Fruit fly (Drosophila melanogaster): Measurements from ENCODE around the gene CG10984.

Gene CG10984

DNA sequence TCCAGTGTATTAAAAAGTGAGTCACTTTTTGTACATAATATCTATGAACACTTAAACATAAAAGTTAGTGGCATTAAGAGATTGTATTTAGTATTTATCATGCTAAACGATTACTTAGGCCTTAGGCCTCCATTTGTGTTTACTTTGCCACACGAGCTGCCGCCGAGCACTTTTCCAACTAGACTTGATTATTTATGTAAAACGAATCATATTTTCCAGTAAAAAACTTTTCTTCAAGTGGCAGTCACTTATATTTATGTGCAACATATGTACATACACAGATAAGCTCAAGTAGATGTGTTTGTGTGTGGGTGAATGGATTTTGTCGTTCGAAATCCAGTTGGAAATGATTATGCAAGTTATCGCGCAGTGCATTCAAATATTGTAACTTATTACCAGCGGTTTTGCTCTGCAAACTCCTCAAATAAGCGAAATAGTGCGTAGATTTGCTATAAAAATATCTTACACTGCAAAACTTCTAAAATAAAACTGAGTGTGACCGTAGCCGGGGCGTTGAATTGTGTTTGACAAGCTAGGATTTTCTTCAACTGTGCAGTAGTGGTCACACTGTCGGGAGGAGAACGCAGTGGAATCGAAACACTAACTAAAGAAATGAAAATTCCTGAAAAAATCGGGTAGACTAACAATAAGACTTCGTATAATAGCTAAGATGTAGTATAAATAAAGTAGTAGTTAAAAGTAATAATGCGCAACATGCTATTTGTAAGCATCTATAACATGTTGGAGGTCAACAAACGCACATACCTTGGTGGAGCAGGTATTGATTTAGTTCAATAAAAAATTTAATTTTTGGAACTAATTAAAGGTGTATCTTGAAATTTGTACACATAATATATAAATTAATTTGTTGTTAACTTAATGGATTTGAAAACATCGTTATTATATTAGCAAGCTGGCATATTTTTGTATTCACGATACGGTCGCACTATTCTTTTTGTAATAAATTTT is at the start of gene CG10984, which contains the start of gene Klc:
CG10984 (plus strand) TSS at position 553 of the 969 bp plus-strand sequence.
Klc (minus strand) TSS at position 490 of the 969 bp plus-strand sequence.
- no peak for TF ChIP-seq noc (tag; optimal IDR thresholded peaks at IDR 0.05)

DNA sequence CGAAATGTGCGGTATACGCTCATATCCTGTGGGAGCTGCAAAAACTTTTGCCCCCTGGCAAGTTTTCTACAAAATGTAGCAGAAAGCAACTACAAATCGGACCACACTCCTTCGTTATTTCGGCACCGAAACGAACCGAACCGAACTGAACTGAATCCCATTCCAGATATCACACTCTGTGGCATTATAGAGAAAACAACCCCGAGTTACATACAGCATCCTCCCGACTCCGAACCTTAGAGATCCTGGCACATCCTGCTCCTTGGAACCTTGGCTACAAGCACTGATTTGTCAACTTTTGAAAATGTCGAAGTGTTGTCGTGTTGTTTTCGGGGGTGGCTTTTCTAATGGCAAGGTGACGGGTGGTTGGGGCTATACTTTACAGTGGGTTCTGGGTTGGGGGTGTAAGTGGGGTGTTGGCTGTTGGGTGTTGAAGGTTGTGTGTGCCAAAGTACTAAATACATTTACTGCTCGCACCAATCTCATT is 49.4 kb upstream of the CG10984 start:
- no peak for TF ChIP-seq noc (tag; optimal IDR thresholded peaks at IDR 0.05)

DNA sequence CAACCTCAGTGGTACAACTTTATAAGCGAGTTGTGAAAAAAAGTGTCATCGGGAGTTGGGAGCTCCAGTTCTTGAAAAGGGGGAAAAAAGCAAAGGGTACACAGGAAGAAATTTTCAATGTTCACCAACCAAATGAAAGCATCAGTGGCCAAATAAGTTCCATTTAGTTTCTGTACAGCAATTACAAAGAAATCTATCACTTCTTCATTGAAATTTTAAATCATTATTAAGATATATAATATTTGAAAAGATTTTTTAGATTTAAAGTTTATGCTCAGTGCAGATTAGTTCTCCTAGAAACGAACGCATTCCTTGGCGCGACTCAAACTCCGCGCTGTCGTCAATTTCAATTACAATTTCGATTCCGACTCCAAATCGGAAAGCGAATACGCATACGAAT is 48.6 kb upstream of the CG10984 start:
- no peak for TF ChIP-seq noc (tag; optimal IDR thresholded peaks at IDR 0.05)

DNA sequence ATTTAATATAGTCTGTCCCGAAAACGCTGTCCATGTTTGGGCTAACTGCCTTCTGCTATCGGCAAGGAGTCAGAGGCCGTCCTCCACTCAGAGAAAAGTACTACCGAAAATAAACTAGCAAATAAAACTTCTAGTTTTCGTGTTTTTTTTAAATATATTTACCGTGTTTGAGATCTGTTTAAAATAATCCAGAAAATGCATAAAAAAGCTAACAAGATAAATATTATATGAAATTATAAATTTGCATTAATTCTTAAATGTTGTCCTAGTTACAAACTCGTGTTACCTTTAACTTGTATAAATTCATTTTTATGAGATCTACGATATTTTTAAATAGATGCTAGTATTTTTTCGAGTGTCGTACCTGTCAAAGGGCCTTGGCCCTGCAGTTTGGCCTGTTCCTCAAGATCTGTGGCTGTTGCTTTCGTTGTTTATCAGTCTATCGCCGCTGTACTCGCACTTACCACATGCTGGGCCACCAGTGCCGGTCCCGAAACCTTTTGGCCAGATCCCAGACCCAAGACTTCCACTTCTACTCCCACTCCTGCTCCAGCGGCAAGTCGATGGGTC is 46.4 kb upstream of the CG10984 start:
- no peak for TF ChIP-seq noc (tag; optimal IDR thresholded peaks at IDR 0.05)

DNA sequence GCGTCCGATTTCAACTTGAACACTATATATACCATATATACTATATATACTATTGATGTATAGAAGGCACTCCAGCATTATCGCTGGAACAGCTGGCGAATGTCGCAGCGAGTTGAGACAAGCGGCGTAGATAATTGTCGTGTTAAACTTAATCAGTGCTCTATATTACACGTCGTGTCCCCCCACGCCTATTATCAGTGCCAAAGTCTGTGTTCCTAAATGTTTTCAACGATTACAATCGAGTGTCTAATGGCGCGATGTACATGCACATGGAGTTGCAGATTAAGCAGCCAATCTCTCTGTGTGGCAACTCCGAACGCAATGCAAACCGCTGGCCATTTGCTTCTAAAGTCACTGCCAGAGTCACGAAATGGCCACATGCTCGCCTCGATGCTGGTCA is 45.6 kb upstream of the CG10984 start:
- TF ChIP-seq noc (tag; optimal IDR thresholded peaks at IDR 0.05): no peak

DNA sequence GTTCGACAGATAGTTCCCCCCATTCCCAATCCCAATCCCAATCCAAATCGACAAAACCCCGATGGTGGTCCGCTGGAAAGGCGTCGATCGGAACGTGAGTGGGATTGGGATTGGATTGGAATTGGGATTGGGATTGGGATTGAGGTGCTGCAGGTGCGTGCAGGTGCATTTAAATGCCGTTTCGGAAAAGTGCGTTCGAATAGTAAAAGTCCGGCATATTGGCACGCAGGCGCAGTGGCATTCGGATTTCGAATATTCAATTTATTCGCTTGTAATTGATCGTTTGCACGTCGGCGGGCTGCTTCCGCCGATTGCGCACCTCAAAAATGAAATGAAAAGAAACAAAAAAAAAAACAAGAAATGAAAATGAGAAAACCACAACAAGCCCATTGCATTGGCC is 44.5 kb upstream of the CG10984 start:
- no peak for TF ChIP-seq noc (tag; optimal IDR thresholded peaks at IDR 0.05)

DNA sequence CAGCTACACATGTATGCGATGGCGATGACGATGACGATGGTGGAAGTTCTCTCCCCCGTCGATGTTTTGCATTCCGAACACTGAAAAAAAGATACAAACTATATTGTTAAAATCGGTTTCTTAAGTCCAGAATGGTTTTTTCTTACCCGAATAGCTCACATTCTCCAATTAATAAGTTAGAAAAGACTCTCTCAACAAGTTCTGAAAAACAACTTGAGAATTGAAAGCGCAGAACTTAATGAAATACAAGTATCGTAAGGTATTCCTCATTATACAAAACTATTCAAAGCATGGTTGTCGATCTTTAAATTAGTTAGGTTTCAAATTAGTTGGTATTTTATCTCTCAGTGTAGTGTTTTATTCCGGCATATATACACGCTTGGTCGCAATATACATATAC is 43.5 kb upstream of the CG10984 start:
- TF ChIP-seq noc (tag; optimal IDR thresholded peaks at IDR 0.05): no peak

DNA sequence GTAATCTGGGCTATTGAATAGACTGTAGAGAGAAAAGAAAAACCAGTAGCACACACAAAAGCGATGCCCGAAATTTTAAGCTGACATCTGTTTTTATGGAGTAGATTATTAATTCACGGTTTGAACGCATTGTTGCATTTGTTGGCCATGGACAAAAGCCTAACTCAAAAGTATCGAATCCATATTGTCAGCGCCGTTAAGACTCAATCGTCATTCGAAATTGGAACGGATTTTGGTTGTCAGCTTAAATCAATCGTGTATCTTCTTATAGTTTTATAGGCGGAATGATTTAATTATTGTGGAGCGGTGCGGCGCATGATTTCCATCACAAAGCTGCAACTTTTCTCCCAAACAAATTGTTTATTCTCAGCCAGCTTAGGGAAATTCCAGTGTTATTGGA is 38.5 kb upstream of the CG10984 start:
- TF ChIP-seq noc (tag; optimal IDR thresholded peaks at IDR 0.05): no peak

DNA sequence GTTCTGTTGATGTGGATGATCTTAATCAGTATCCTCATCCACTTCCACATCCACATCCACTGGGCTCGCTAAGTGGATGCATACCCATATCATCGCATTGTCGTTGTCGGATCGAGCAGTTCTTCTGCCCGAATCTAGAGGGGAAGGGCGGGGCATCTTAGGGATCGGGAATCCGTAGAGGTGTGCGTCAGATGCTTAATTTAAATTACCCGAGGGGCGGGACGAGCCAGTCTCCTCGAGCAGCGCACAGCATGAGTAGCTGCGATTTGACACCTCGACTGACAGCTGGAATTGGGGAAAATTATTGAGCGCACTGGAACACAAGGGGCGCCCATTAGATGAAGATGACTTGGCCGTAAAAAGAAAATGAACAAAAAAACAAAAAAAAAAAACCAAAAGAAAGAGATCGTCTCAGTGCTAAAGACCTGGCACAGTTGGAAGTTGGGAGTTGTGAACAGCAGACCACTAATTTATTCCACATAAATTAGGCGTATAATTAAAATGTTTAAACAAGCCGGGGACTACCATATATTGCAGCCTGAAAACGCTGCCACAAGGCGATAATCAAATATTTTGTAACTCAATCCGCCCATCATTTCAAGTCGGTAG is 35.2 kb upstream of the CG10984 start:
- no peak for TF ChIP-seq noc (tag; optimal IDR thresholded peaks at IDR 0.05)

DNA sequence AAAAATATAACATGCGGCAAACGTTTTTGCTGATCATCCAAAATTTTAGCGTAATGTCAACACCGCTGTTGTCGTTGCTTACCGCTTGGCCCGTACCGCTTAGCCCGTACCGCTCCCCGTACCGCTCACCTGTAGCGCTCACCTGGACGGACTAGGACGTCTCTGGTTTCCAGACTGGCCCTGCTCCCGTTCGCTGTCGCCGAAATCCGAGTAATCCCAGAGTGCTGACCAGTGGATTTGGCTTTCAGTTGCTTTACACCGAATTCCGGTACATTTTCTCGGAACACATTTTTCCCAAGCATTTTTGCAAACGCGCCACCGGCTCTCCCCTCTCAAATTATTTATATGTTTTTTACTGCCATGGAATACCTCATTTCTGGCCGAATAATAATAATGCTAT is 33.3 kb upstream of the CG10984 start:
- no peak for TF ChIP-seq noc (tag; optimal IDR thresholded peaks at IDR 0.05)

DNA sequence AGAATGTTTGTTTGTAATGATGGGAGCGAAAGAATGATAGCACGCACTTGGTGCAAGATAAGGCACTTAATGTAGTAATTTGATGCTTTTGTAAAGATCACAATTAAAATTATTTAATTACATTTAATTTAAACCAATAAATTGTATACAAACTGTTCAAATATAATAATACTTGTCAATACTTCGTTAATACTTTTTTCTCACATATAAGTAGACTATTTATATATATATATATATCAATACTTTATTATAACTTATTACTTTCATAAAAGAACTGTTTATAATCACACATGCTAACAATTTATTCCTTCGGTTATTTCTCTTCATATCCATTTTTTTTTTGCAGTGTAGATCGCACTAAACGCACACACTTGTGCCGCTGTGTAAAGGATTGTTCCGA is 32.3 kb upstream of the CG10984 start:
- TF ChIP-seq noc (tag; optimal IDR thresholded peaks at IDR 0.05): no peak

DNA sequence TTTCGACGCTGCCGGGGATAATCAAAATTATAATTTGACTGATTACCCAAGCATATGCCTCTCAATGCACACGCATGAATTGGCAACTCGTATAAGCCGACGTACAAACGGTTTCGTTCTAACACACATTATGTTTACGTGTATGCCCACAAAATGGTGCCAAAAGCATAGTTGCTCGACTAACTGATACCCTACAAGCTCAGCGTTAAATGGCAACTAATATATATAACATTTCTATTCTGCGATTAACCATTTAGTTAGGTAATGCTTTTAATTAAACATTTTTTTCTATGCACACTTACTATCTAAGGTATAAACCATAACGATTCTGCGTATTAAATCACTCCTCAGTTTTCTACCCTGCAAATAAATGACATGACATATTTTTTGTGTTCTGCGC is 29.2 kb upstream of the CG10984 start:
- TF ChIP-seq noc (tag; optimal IDR thresholded peaks at IDR 0.05): no peak

DNA sequence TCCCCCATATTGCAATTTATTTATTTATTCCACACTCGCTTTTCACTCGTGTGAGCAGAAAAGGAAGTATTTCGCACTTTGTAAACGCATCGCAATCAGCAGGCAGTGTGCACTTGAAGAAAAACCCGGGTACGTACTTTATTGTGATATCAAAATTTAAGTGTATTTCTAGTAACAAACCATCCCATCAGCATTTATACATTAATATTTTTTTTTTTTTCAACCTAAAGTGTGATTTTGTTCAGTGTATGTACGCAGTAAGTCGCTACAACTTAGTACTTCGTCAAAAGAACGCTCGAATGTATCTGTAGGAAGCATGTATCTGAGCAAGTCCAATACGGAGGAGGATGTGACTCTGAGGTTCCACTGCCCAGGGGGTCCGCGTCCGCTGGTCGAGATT is 24.2 kb upstream of the CG10984 start:
- no peak for TF ChIP-seq noc (tag; optimal IDR thresholded peaks at IDR 0.05)

DNA sequence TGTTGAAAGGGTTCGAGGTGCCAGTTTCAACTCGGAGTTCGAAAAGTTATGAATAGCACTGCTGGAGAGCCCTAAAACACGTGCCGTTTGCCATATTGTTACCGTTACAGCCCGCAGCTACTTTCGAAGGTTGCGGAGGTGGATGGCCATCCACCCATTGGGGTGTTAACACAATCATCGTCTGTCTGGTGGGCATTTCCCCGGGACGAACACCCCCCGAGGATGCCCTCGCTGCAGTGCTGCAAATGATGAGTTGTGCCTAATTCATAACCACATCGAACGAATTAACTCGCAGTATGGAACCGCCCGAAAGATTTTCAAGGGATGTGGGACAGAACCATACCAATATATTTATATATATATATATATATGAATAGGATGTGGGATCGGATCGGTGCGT is 22.7 kb upstream of the CG10984 start:
- no peak for TF ChIP-seq noc (tag; optimal IDR thresholded peaks at IDR 0.05)

DNA sequence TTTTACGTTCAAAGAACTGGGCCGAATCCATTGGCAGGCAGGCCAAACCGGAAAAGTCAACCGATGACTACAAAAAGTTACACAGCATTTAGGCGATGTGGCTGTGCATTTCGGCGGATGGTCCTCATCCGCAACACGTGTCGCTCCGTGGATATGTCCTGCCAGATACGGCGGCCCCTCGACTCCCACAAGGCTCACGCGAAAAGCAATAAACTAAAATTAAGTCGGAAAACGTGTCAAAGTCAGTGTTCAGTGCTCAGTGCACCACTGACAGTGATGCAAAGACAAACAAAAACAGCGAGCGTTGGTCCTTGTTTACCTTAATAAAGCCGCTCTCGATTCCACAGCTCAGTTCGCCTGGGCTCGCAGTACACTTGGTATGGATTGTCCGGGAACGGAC is 20.3 kb upstream of the CG10984 start:
- no peak for TF ChIP-seq noc (tag; optimal IDR thresholded peaks at IDR 0.05)

DNA sequence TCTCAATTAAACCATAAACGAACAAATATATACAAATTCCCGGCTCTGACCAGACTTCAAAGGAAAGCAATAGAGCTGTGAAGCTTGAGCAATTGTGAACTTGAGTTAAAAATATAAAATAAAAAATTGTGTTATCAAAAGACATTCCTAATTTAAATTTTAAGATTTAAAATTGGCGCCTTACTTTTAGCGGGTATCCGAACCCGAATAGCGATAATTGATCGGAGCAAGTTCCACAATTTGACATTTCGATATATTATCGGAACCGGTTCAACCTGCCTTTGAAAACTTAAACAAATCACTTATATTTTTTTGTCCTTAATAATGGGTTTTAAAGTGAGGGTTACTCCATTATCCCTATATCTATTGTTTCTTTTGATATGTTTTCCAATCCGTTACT is 17.2 kb upstream of the CG10984 start:
- TF ChIP-seq noc (tag; optimal IDR thresholded peaks at IDR 0.05): no peak

DNA sequence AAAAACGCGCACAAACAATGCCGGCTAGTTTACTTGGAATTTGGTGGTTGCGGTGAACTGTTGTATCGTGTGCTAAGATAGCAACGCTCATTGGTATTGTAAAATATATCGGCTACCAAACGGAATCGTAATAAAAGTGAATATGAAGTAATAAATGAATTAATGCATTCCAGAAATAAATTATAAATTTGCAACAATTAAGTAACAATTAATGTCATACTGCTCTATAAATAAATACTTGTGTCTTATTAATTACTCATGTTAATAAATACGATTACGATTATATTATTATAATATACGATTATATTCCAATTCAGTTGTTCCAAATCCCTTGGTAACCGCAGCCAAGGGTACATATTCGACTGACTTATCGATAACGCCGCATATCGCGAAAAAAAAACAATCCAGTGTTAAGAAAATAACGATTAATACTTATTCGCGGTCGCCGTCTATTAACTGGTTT is 15.3 kb upstream of the CG10984 start, which contains the start of the genes SmD1 and Ptp69D:
SmD1 (minus strand) TSS at position 62 of the 463 bp plus-strand sequence.
Ptp69D (plus strand) TSS at position 396 of the 463 bp plus-strand sequence.
- TF ChIP-seq noc (tag; optimal IDR thresholded peaks at IDR 0.05): no peak
